Worm (Caenorhabditis elegans) whole organism, young adult: ENCODE data around the gene C26B2.2.
A peak's percentile ranks its signal among the peaks of the same experiment; 100 is the strongest.
"Not testable (repeated sequence)": the region's sequence is repeated elsewhere in the genome, so short reads cannot be mapped to it uniquely, and the experiment has no call there.

Experiments
- B0019.2 ChIP-seq: fragments of 200-800 bp; sonication (Bioruptor generic); conservative IDR thresholded peaks from 2 replicates; pipeline ENCODE4 v1.3.6; 2022; ENCODE audit warnings: missing genetic modification reagents, missing genetic modification characterization, missing compliant biosample characterization
- F52B5.7 ChIP-seq: sonication (generic microtip); optimal IDR thresholded peaks from 2 replicates; lab custom pipeline; 2016; ENCODE audit warnings: mild to moderate bottlenecking, missing genetic modification characterization, missing compliant biosample characterization
- K11D2.4 ChIP-seq: fragments of 200-800 bp; sonication (Bioruptor generic); IDR thresholded peaks from 2 replicates; pipeline ENCODE4 v1.3.6; 2022; ENCODE audit warnings: missing genetic modification reagents, missing genetic modification characterization, missing compliant biosample characterization
- K12H6.12 ChIP-seq: fragments of 200-800 bp; sonication (Bioruptor generic); optimal IDR thresholded peaks from 2 replicates; lab custom pipeline; 2018; ENCODE audit warnings: mild to moderate bottlenecking, missing genetic modification characterization, missing compliant biosample characterization
- Y53G8AR.9 ChIP-seq: fragments of 200-800 bp; sonication (Bioruptor generic); conservative IDR thresholded peaks from 2 replicates; pipeline ENCODE4 v1.3.6; 2022; ENCODE audit warnings: missing genetic modification reagents, missing genetic modification characterization, missing compliant biosample characterization
- Y56A3A.18 ChIP-seq: fragments of 200-800 bp; sonication (Bioruptor generic); IDR thresholded peaks from 2 replicates; pipeline ENCODE4 v1.3.6; 2022; ENCODE audit warnings: missing genetic modification reagents, missing genetic modification characterization, missing compliant biosample characterization
- Y67H2A.10 ChIP-seq: fragments of 200-800 bp; sonication (Bioruptor generic); conservative IDR thresholded peaks from 2 replicates; pipeline ENCODE4 v1.3.6; 2022; ENCODE audit warnings: missing genetic modification reagents, missing genetic modification characterization, missing compliant biosample characterization
- ZK185.1 ChIP-seq: sonication (generic microtip); optimal IDR thresholded peaks from 2 replicates; lab custom pipeline; 2016; ENCODE audit warnings: mild to moderate bottlenecking, missing genetic modification characterization, missing compliant biosample characterization; ENCODE audit not compliant: poor library complexity, severe bottlenecking
- aptf-2 ChIP-seq: fragments of 200-800 bp; sonication (Bioruptor generic); conservative IDR thresholded peaks from 2 replicates; pipeline ENCODE4 v1.3.6; 2022; ENCODE audit warnings: missing genetic modification reagents, missing genetic modification characterization, missing compliant biosample characterization
- athp-1 ChIP-seq: sonication (generic microtip); optimal IDR thresholded peaks from 2 replicates; lab custom pipeline; 2017; ENCODE audit warnings: mild to moderate bottlenecking, missing genetic modification characterization, missing compliant biosample characterization
- attf-3 ChIP-seq: fragments of 200-800 bp; sonication (Bioruptor generic); conservative IDR thresholded peaks from 2 replicates; pipeline ENCODE4 v1.3.6; 2022; ENCODE audit warnings: missing genetic modification reagents, missing genetic modification characterization, missing compliant biosample characterization
- attf-5 ChIP-seq: fragments of 200-800 bp; sonication (Bioruptor generic); optimal IDR thresholded peaks from 2 replicates; lab custom pipeline; 2018; ENCODE audit warnings: mild to moderate bottlenecking, missing genetic modification characterization, missing compliant biosample characterization
- attf-6 ChIP-seq: fragments of 200-800 bp; sonication (Bioruptor generic); IDR thresholded peaks from 2 replicates; pipeline ENCODE4 v1.3.6; 2022; ENCODE audit warnings: missing genetic modification reagents, missing genetic modification characterization, missing compliant biosample characterization
- cebp-1 ChIP-seq, 2 experiments: fragments of 200-800 bp in 1 of 2; sonication (Bioruptor generic) in 1 of 2; sonication (generic microtip) in 1 of 2; IDR thresholded peaks in 1 of 2; optimal IDR thresholded peaks in 1 of 2; 2 replicates each; pipeline versions ENCODE4 v1.3.6 to Lab custom; 2017 to 2022; ENCODE audit warnings: missing compliant biosample characterization in 2 of 2, missing genetic modification characterization in 2 of 2, mild to moderate bottlenecking in 1 of 2, missing genetic modification reagents in 1 of 2, moderate library complexity in 1 of 2
- ceh-100 ChIP-seq: fragments of 200-800 bp; sonication (Bioruptor generic); IDR thresholded peaks from 2 replicates; pipeline ENCODE4 v1.3.6; 2022; ENCODE audit warnings: missing genetic modification reagents, missing genetic modification characterization, missing compliant biosample characterization
- ceh-27 ChIP-seq: fragments of 200-800 bp; sonication (Bioruptor generic); optimal IDR thresholded peaks from 2 replicates; lab custom pipeline; 2018; ENCODE audit warnings: mild to moderate bottlenecking, missing genetic modification characterization, moderate library complexity, missing compliant biosample characterization
- die-1 ChIP-seq: sonication (generic microtip); optimal IDR thresholded peaks from 2 replicates; lab custom pipeline; 2016; ENCODE audit warnings: missing genotype, mild to moderate bottlenecking, missing genetic modification characterization, missing compliant biosample characterization
- dox-1 ChIP-seq: fragments of 200-800 bp; sonication (Bioruptor generic); IDR thresholded peaks from 2 replicates; pipeline ENCODE4 v1.3.6; 2022; ENCODE audit warnings: missing genetic modification reagents, missing genetic modification characterization, missing compliant biosample characterization
- ekl-4 ChIP-seq: fragments of 200-800 bp; sonication (Bioruptor generic); IDR thresholded peaks from 2 replicates; pipeline ENCODE4 v1.3.6; 2022; ENCODE audit warnings: missing genetic modification reagents, missing genetic modification characterization, missing compliant biosample characterization
- him-1 ChIP-seq: sonication (generic microtip); optimal IDR thresholded peaks from 2 replicates; lab custom pipeline; 2016; ENCODE audit warnings: missing genotype, missing genetic modification reagents, missing genetic modification characterization, missing compliant biosample characterization
- hmg-1.2 ChIP-seq: fragments of 200-800 bp; sonication (Bioruptor generic); IDR thresholded peaks from 2 replicates; pipeline ENCODE4 v1.3.6; 2022; ENCODE audit warnings: missing genetic modification reagents, missing genetic modification characterization, missing compliant biosample characterization
- hsf-1 ChIP-seq: fragments of 200-800 bp; sonication (Bioruptor generic); IDR thresholded peaks from 2 replicates; pipeline ENCODE4 v1.3.6; 2022; ENCODE audit warnings: missing genetic modification reagents, missing genetic modification characterization, missing compliant biosample characterization
- let-526 ChIP-seq: fragments of 200-800 bp; sonication (Bioruptor generic); IDR thresholded peaks from 2 replicates; pipeline ENCODE4 v1.3.6; 2022; ENCODE audit warnings: missing genetic modification reagents, missing genetic modification characterization, missing compliant biosample characterization
- lin-35 ChIP-seq, 3 experiments: fragments of 150-350 bp in 2 of 3; sonication (generic microtip) in 1 of 3; optimal IDR thresholded peaks; 2 replicates each; lab custom pipeline; 2014 to 2018; ENCODE audit warnings: missing biosample characterization in 3 of 3, missing genetic modification characterization in 3 of 3, missing genetic modification reagents in 3 of 3
- lin-54 ChIP-seq: fragments of 200-800 bp; sonication (Bioruptor generic); optimal IDR thresholded peaks from 2 replicates; lab custom pipeline; 2018; ENCODE audit warnings: mild to moderate bottlenecking, missing genetic modification characterization, missing compliant biosample characterization
- lir-1 ChIP-seq: fragments of 200-800 bp; sonication (Bioruptor generic); conservative IDR thresholded peaks from 2 replicates; pipeline ENCODE4 v1.3.6; 2022; ENCODE audit warnings: missing genetic modification reagents, missing genetic modification characterization, missing compliant biosample characterization
- lsl-1 ChIP-seq: fragments of 200-800 bp; sonication (Bioruptor generic); optimal IDR thresholded peaks from 2 replicates; lab custom pipeline; 2018; ENCODE audit warnings: mild to moderate bottlenecking, missing genetic modification characterization, moderate library complexity, missing compliant biosample characterization
- madf-10 ChIP-seq: sonication (generic microtip); optimal IDR thresholded peaks from 2 replicates; lab custom pipeline; 2016; ENCODE audit warnings: mild to moderate bottlenecking, missing genetic modification characterization, missing compliant biosample characterization
- madf-6 ChIP-seq: fragments of 200-800 bp; sonication (Bioruptor generic); IDR thresholded peaks from 2 replicates; pipeline ENCODE4 v1.3.6; 2022; ENCODE audit warnings: missing genetic modification reagents, missing genetic modification characterization, missing compliant biosample characterization
- madf-8 ChIP-seq: fragments of 200-800 bp; sonication (Bioruptor generic); conservative IDR thresholded peaks from 2 replicates; pipeline ENCODE4 v1.3.6; 2022; ENCODE audit warnings: missing genetic modification reagents, missing genetic modification characterization, missing compliant biosample characterization
- nhr-80 ChIP-seq: sonication (generic microtip); optimal IDR thresholded peaks from 2 replicates; lab custom pipeline; 2016; ENCODE audit warnings: missing genetic modification characterization, missing compliant biosample characterization
- rcor-1 ChIP-seq: fragments of 200-800 bp; sonication (Bioruptor generic); IDR thresholded peaks from 2 replicates; pipeline ENCODE4 v1.3.6; 2022; ENCODE audit warnings: missing genetic modification reagents, missing genetic modification characterization, missing compliant biosample characterization
- rec-8 ChIP-seq, 2 experiments: sonication (generic microtip); optimal IDR thresholded peaks; 2 replicates each; lab custom pipeline; 2016; ENCODE audit warnings: mild to moderate bottlenecking in 2 of 2, missing genetic modification characterization in 2 of 2, missing genetic modification reagents in 2 of 2, missing genotype in 2 of 2, missing biosample characterization in 1 of 2, missing compliant biosample characterization in 1 of 2, moderate library complexity in 1 of 2
- snpc-3.4 ChIP-seq: sonication (generic microtip); optimal IDR thresholded peaks from 2 replicates; lab custom pipeline; 2017; ENCODE audit warnings: missing genetic modification characterization, mild to moderate bottlenecking, missing compliant biosample characterization, antibody characterized with exemption, moderate library complexity, missing genotype, missing genetic modification reagents
- snpc-4 ChIP-seq, 5 experiments: fragments of 150-350 bp in 1 of 5; sonication (generic microtip) in 4 of 5; optimal IDR thresholded peaks; 2 replicates each; lab custom pipeline; 2014 to 2018; ENCODE audit warnings: missing genetic modification characterization in 5 of 5, missing biosample characterization in 3 of 5, antibody characterized with exemption in 2 of 5, mild to moderate bottlenecking in 2 of 5, missing compliant biosample characterization in 2 of 5, missing genotype in 2 of 5, moderate library complexity in 2 of 5, missing genetic modification reagents in 1 of 5
- tbp1 ChIP-seq: fragments of 200-800 bp; sonication (Bioruptor generic); optimal IDR thresholded peaks from 2 replicates; lab custom pipeline; 2018; ENCODE audit warnings: mild to moderate bottlenecking, missing genetic modification characterization, missing compliant biosample characterization
- unc-130 ChIP-seq: sonication (generic microtip); optimal IDR thresholded peaks from 2 replicates; lab custom pipeline; 2016; ENCODE audit warnings: missing genetic modification reagents, missing genetic modification characterization, missing compliant biosample characterization
- zfh-2 ChIP-seq: fragments of 200-800 bp; sonication (Bioruptor generic); conservative IDR thresholded peaks from 2 replicates; pipeline ENCODE4 v1.3.6; 2022; ENCODE audit warnings: missing genetic modification reagents, missing genetic modification characterization, missing compliant biosample characterization
- ztf-18 ChIP-seq: sonication (generic microtip); optimal IDR thresholded peaks from 2 replicates; lab custom pipeline; 2016; ENCODE audit warnings: missing genotype, mild to moderate bottlenecking, missing genetic modification characterization, missing compliant biosample characterization
- ztf-25 ChIP-seq: fragments of 200-800 bp; sonication (Bioruptor generic); IDR thresholded peaks from 2 replicates; pipeline ENCODE4 v1.3.6; 2022; ENCODE audit warnings: missing genetic modification reagents, missing genetic modification characterization, missing compliant biosample characterization
- ztf-26 ChIP-seq: sonication (generic microtip); optimal IDR thresholded peaks from 2 replicates; lab custom pipeline; 2017; ENCODE audit warnings: missing genetic modification characterization, missing compliant biosample characterization
- ztf-28 ChIP-seq: fragments of 200-800 bp; sonication (Bioruptor generic); IDR thresholded peaks from 2 replicates; pipeline ENCODE4 v1.3.6; 2022; ENCODE audit warnings: missing genetic modification reagents, missing genetic modification characterization, missing compliant biosample characterization
- ztf-6 ChIP-seq: fragments of 200-800 bp; sonication (Bioruptor generic); IDR thresholded peaks from 2 replicates; pipeline ENCODE4 v1.3.6; 2022; ENCODE audit warnings: missing genetic modification reagents, missing genetic modification characterization, missing compliant biosample characterization

The C26B2.2 gene

ce11 chrIV:8016694-8017093, 5.2 kb downstream of the C26B2.2 start, which contains the start of gene elpc-4:
TSS of gene elpc-4 (plus strand) at chrIV:8016994.
- TF ChIP-seq F52B5.7 (tag; lab: Kevin White, UChicago): no peak
- no peak for TF ChIP-seq Y53G8AR.9 (GFP tag; lab: Robert Waterston, UW)
- peak; percentile 28; the same call in 1 of the 2 replicates for TF ChIP-seq madf-6

ce11 chrIV:8015726-8016312, 6.1 kb downstream of the C26B2.2 start, which contains the start of gene C26B2.7:
TSS of gene C26B2.7 (plus strand) at chrIV:8016274.
- peak; percentile 67 for TF ChIP-seq cebp-1 (GFP tag; IDR thresholded peaks at IDR 0.05; lab: Robert Waterston, UW)
- peak; percentile 69 for TF ChIP-seq cebp-1 (tag; optimal IDR thresholded peaks at IDR 0.05; lab: Kevin White, UChicago)
- peak; percentile 57 for TF ChIP-seq ekl-4 (GFP tag; lab: Robert Waterston, UW)
- TF ChIP-seq K12H6.12 (tag; lab: Kevin White, UChicago): peak; percentile 60
- TF ChIP-seq unc-130 (GFP tag; lab: Kevin White, UChicago): peak; percentile 61
- peak; percentile 84 for TF ChIP-seq madf-10 (tag; lab: Kevin White, UChicago)
- peak; percentile 39; the same call in 1 of the 2 replicates for TF ChIP-seq zfh-2 (GFP tag; lab: Robert Waterston, UW)
- TF ChIP-seq hmg-1.2 (GFP tag; lab: Robert Waterston, UW): peak; percentile 55; the same call in 1 of the 2 replicates
- TF ChIP-seq snpc-3.4 (tag; lab: Kevin White, UChicago): peak; percentile 29
- TF ChIP-seq ceh-100: peak; percentile 99
- peak; percentile 31 for TF ChIP-seq tbp1 (GFP tag; lab: Kevin White, UChicago)
- peak; percentile 66 for TF ChIP-seq madf-6
- TF ChIP-seq snpc-4 (GFP tag; optimal IDR thresholded peaks at IDR 0.05; lab: Kevin White, UChicago): not testable (repeated sequence)
- peak in 3 of 4 experiments; percentile 11 to 59 (median 16) for TF ChIP-seq snpc-4 (tag; optimal IDR thresholded peaks at IDR 0.05; lab: Kevin White, UChicago)
- peak; percentile 26 for TF ChIP-seq nhr-80 (tag; lab: Kevin White, UChicago)
- TF ChIP-seq let-526 (GFP tag; lab: Robert Waterston, UW): peak; percentile 88
- TF ChIP-seq K11D2.4 (GFP tag; lab: Robert Waterston, UW): peak; percentile 69
- TF ChIP-seq ztf-26: peak; percentile 18
- peak; percentile 80 for TF ChIP-seq B0019.2 (GFP tag; lab: Robert Waterston, UW)
- TF ChIP-seq ztf-28 (GFP tag; lab: Robert Waterston, UW): peak; percentile 97
- TF ChIP-seq aptf-2: peak; percentile 87
- peak; percentile 86 for TF ChIP-seq dox-1
- peak; percentile 44; the same call in 1 of the 2 replicates for TF ChIP-seq ztf-6 (GFP tag; lab: Robert Waterston, UW)
- TF ChIP-seq die-1 (tag; lab: Kevin White, UChicago): peak; percentile 54
- peak; percentile 58 for TF ChIP-seq athp-1
- peak; percentile 78 for TF ChIP-seq attf-5 (GFP tag; lab: Kevin White, UChicago)
- TF ChIP-seq ZK185.1: peak; percentile 78
- TF ChIP-seq lir-1: peak; percentile 77
- peak; percentile 8 for TF ChIP-seq him-1 (tag; lab: Kevin White, UChicago)
- TF ChIP-seq Y67H2A.10 (GFP tag; lab: Robert Waterston, UW): peak; percentile 68
- TF ChIP-seq ztf-25 (GFP tag; lab: Robert Waterston, UW): peak; percentile 93
- peak in 1 of 3 experiments; percentile 53 for TF ChIP-seq lin-35 (GFP tag; optimal IDR thresholded peaks at IDR 0.05; lab: Kevin White, UChicago)
- peak; percentile 72 for TF ChIP-seq ceh-27 (GFP tag; lab: Kevin White, UChicago)
- peak; percentile 59 for TF ChIP-seq lsl-1 (GFP tag; lab: Kevin White, UChicago)
- 0 out of 2 replicates have a peak, but pooled peaks have one; percentile 14 for TF ChIP-seq attf-6 (GFP tag; lab: Robert Waterston, UW)
- TF ChIP-seq rcor-1 (GFP tag; lab: Robert Waterston, UW): peak; percentile 91
- TF ChIP-seq rec-8 (tag; optimal IDR thresholded peaks at IDR 0.05; lab: Kevin White, UChicago): peak in 1 of 2 experiments; percentile 34
- TF ChIP-seq hsf-1: peak; percentile 77
- peak; percentile 57; the same call in 1 of the 2 replicates for TF ChIP-seq Y56A3A.18 (GFP tag; lab: Robert Waterston, UW)
- TF ChIP-seq ztf-18 (tag; lab: Kevin White, UChicago): peak; percentile 75
- peak; percentile 69 for TF ChIP-seq lin-54 (GFP tag; lab: Kevin White, UChicago)
- TF ChIP-seq madf-8 (GFP tag; lab: Robert Waterston, UW): peak; percentile 63
- TF ChIP-seq attf-3 (GFP tag; lab: Robert Waterston, UW): peak; percentile 99
